Fruit fly (Drosophila melanogaster) whole organism, wandering third instar larva: ENCODE measurements around the gene Rim2.

Experiments used
- Jra ChIP-seq: sonication (Bioruptor generic); optimal IDR thresholded peaks from 2 replicates; lab custom pipeline; 2016; ENCODE audit warnings: missing biosample characterization, missing genetic modification characterization
- fru ChIP-seq: fragments of 200-800 bp; sonication (Bioruptor generic); optimal IDR thresholded peaks from 3 replicates; lab custom pipeline; 2016; ENCODE audit warnings: missing biosample characterization, mild to moderate bottlenecking, missing genetic modification characterization

DNA sequence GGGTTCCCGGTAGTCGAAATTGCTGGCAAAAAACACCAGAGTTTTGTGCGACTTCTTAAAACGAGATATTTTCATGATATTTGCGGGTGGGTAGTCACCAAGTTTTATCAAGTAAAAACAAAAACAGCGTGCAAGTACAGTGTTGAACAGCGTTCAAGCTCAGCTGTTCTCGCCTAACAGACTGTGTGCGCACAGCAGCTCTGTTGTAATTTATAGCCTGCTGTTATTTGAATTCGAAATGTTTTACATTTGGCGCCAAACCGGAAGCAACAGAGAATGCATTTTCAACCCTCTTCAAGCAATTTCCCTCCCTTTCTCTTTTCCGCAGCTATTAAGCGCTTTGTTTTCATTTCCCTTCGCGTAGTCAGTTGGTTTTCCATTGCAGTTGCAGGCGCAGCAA is 8.0 kb upstream of the Rim2 start, which contains the start of the genes CG17652 and CG17646:
- TF ChIP-seq fru (GFP tag; lab: Kevin White, UChicago) (no peak), Jra (GFP tag; lab: Kevin White, UChicago) (no peak)
